Fruit fly (Drosophila melanogaster) whole organism, pupa: Measurements from ENCODE around the gene CG12672.

Experiments
- CG12605 ChIP-seq: fragments of 200-800 bp; sonication (Bioruptor generic); IDR thresholded peaks from 2 replicates; pipeline ENCODE4 v1.3.6; 2022; ENCODE audit warnings: missing biosample characterization, missing genetic modification characterization
- CG17806 ChIP-seq: fragments of 200-800 bp; sonication (Bioruptor generic); optimal IDR thresholded peaks from 2 replicates; lab custom pipeline; 2018; ENCODE audit warnings: missing biosample characterization, mild to moderate bottlenecking, missing genetic modification characterization, moderate library complexity
- CG8159 ChIP-seq: fragments of 200-800 bp; sonication (Bioruptor generic); optimal IDR thresholded peaks from 3 replicates; lab custom pipeline; 2018; ENCODE audit warnings: missing biosample characterization, mild to moderate bottlenecking, missing genetic modification characterization, moderate library complexity
- CG9948 ChIP-seq: fragments of 200-800 bp; sonication (Bioruptor generic); optimal IDR thresholded peaks from 2 replicates; lab custom pipeline; 2018; ENCODE audit warnings: missing biosample characterization, mild to moderate bottlenecking, missing genetic modification characterization, moderate library complexity
- EcR ChIP-seq: fragments of 200-800 bp; sonication (Bioruptor generic); optimal IDR thresholded peaks from 3 replicates; lab custom pipeline; 2019; ENCODE audit warnings: missing biosample characterization, missing genetic modification characterization, mild to moderate bottlenecking, moderate library complexity, missing genetic modification reagents
- Ets98B ChIP-seq: fragments of 200-800 bp; sonication (Bioruptor generic); IDR thresholded peaks from 2 replicates; pipeline ENCODE4 v1.3.6; 2022; ENCODE audit warnings: missing biosample characterization, missing genetic modification characterization
- Pif1B ChIP-seq: fragments of 200-800 bp; sonication (Bioruptor generic); optimal IDR thresholded peaks from 3 replicates; lab custom pipeline; 2016; ENCODE audit warnings: missing biosample characterization, missing genetic modification characterization

DNA sequence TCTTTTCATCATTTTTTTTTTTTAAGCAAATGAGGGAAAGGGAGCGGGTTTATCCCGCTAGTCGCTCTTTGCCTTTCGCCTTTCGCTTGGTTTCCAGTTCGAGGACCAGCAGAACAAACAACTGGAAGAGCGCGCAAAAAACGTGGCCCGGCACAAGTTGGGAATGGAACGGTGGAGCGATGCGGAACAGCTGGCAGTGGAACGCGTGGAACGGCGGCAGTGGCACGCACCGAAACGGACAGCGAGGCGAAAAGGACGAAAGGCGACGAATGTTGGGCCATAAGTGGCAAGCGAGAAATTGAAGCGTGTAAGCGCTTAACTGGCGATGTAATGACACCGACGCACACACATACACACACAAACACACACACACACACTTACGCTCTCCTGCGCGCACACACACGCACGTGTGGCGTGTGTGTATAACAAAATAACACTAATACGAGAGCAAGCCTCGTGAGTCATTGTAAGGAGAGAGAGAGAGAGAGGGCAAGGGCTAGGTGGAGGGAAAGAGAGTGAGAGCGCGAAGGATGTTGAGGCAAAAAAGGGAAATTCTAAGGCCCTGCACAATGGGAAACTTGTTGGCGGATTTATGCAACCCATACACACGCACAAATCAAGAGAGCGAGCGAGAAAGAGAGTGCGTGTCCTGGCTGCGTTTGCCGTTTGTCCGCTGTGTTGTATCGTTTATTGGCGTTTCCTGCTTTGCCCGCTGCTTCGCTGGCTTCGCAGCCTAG is 44.2 kb downstream of the CG12672 start:
- no peak for TF ChIP-seq CG17806 (tag; lab: Kevin White, UChicago)
- TF ChIP-seq CG8159 (tag; lab: Kevin White, UChicago) = no peak
- TF ChIP-seq CG9948 (tag; lab: Kevin White, UChicago) = no peak
- TF ChIP-seq Ets98B = no peak
- no peak for TF ChIP-seq EcR
- TF ChIP-seq CG12605 (GFP tag; lab: Robert Waterston, UW) = no peak
- no peak for TF ChIP-seq Pif1B (GFP tag; lab: Kevin White, UChicago)
